Worm (Caenorhabditis elegans): ENCODE results near the gene copb-1.

Gene copb-1

ce11 chrII:3070182-3070581 is 8.4 kb upstream of the copb-1 start:
- TF ChIP-seq ceh-48 (tag; optimal IDR thresholded peaks at IDR 0.05) (peak; percentile 39), madf-2 (tag; optimal IDR thresholded peaks at IDR 0.05) (no peak)

ce11 chrII:3071012-3071749 is 7.4 kb upstream of the copb-1 start, which contains the start of gene Y25C1A.7:
TSS of gene Y25C1A.7 (minus strand) at chrII:3071062.
- TF ChIP-seq ceh-45 (GFP tag; IDR thresholded peaks at IDR 0.05) (no peak), tbx-7 (tag; optimal IDR thresholded peaks at IDR 0.05) (no peak), Y22D7AL.16 (tag; optimal IDR thresholded peaks at IDR 0.05) (no peak), ztf-16 (tag; optimal IDR thresholded peaks at IDR 0.05) (no peak), lin-11 (tag; optimal IDR thresholded peaks at IDR 0.05) (no peak), ceh-14 (tag; optimal IDR thresholded peaks at IDR 0.05) (no peak)

ce11 chrII:3076915-3077314 is 1.7 kb upstream of the copb-1 start, which contains the start of gene Y25C1A.8:
TSS of gene Y25C1A.8 (minus strand) at chrII:3076959.
- TF ChIP-seq eyg-1 (tag; optimal IDR thresholded peaks at IDR 0.05): no peak
- TF ChIP-seq unc-3 (GFP tag; conservative IDR thresholded peaks at IDR 0.05): peak; percentile 52; the same call in 1 of the 2 replicates
- peak; percentile 38 for TF ChIP-seq unc-3 (tag; optimal IDR thresholded peaks at IDR 0.05)
- peak; percentile 20 for TF ChIP-seq C38D4.7 (GFP tag; optimal IDR thresholded peaks at IDR 0.05)
- peak; percentile 94 for TF ChIP-seq nfya-1 (tag; optimal IDR thresholded peaks at IDR 0.05)
- TF ChIP-seq pha-2 (tag; optimal IDR thresholded peaks at IDR 0.05): peak; percentile 26
- peak; percentile 59 for TF ChIP-seq rnt-1 (tag; optimal IDR thresholded peaks at IDR 0.05)
- TF ChIP-seq unc-86 (tag; optimal IDR thresholded peaks at IDR 0.05): peak; percentile 15
- TF ChIP-seq hlh-15 (tag; optimal IDR thresholded peaks at IDR 0.05): no peak
- TF ChIP-seq fkh-6 (tag; optimal IDR thresholded peaks at IDR 0.05): no peak
- no peak for TF ChIP-seq lin-11 (tag; optimal IDR thresholded peaks at IDR 0.05)
- TF ChIP-seq ceh-22 (tag; optimal IDR thresholded peaks at IDR 0.05): no peak
- TF ChIP-seq unc-55 (GFP tag; optimal IDR thresholded peaks at IDR 0.05): peak; percentile 71
- TF ChIP-seq tbx-7 (tag; optimal IDR thresholded peaks at IDR 0.05): no peak
- TF ChIP-seq ceh-6 (GFP tag; optimal IDR thresholded peaks at IDR 0.05): peak; percentile 38
- TF ChIP-seq dve-1 (tag; optimal IDR thresholded peaks at IDR 0.05): no peak
- no peak for TF ChIP-seq F13H6.1 (tag; optimal IDR thresholded peaks at IDR 0.05)
- TF ChIP-seq mec-3 (tag; optimal IDR thresholded peaks at IDR 0.05; ENCODE audit: borderline replicate concordance): no peak
- TF ChIP-seq odd-2 (tag; optimal IDR thresholded peaks at IDR 0.05): no peak
- TF ChIP-seq ceh-48 (tag; optimal IDR thresholded peaks at IDR 0.05): no peak
- no peak for TF ChIP-seq pat-9 (tag; optimal IDR thresholded peaks at IDR 0.05)
- peak; percentile 15 for TF ChIP-seq che-1 (tag; optimal IDR thresholded peaks at IDR 0.05)
- TF ChIP-seq ceh-14 (tag; optimal IDR thresholded peaks at IDR 0.05): peak; percentile 38
- TF ChIP-seq ceh-18 (tag; optimal IDR thresholded peaks at IDR 0.05): peak; percentile 49
- TF ChIP-seq nhr-232 (tag; optimal IDR thresholded peaks at IDR 0.05): no peak
- peak; percentile 63 for TF ChIP-seq tbx-2 (tag; optimal IDR thresholded peaks at IDR 0.05)
- TF ChIP-seq npax-4 (tag; optimal IDR thresholded peaks at IDR 0.05): no peak
- TF ChIP-seq pag-3 (tag; optimal IDR thresholded peaks at IDR 0.05; ENCODE audit: borderline replicate concordance): no peak
- no peak for TF ChIP-seq elt-4 (tag; optimal IDR thresholded peaks at IDR 0.05)
- TF ChIP-seq ceh-31 (tag; optimal IDR thresholded peaks at IDR 0.05): peak; percentile 79
- TF ChIP-seq ceh-19 (GFP tag; optimal IDR thresholded peaks at IDR 0.05): peak; percentile 42
- peak; percentile 34 for TF ChIP-seq ceh-2 (tag; optimal IDR thresholded peaks at IDR 0.05)
- TF ChIP-seq hlh-30 (tag; optimal IDR thresholded peaks at IDR 0.05; ENCODE audit: insufficient read depth): peak; percentile 82
- TF ChIP-seq pax-1 (tag; optimal IDR thresholded peaks at IDR 0.05): no peak
- TF ChIP-seq dmd-4 (tag; optimal IDR thresholded peaks at IDR 0.05; ENCODE audit: borderline replicate concordance): no peak
- no peak for TF ChIP-seq pha-4 (tag; optimal IDR thresholded peaks at IDR 0.05)
- TF ChIP-seq hlh-8 (tag; optimal IDR thresholded peaks at IDR 0.05): no peak
- TF ChIP-seq ceh-34 (tag; optimal IDR thresholded peaks at IDR 0.05): peak; percentile 93
- TF ChIP-seq ama-1 (optimal IDR thresholded peaks at IDR 0.05): no peak
- no peak for TF ChIP-seq madf-2 (tag; optimal IDR thresholded peaks at IDR 0.05)
- TF ChIP-seq K02D7.2 (tag; optimal IDR thresholded peaks at IDR 0.05): no peak
- peak; percentile 41 for TF ChIP-seq T23F11.4 (GFP tag; optimal IDR thresholded peaks at IDR 0.05)
- TF ChIP-seq ztf-16 (tag; optimal IDR thresholded peaks at IDR 0.05): no peak
- TF ChIP-seq ets-4 (tag; optimal IDR thresholded peaks at IDR 0.05): no peak
- peak; percentile 80 for TF ChIP-seq unc-42 (tag; optimal IDR thresholded peaks at IDR 0.05)
